Worm (Caenorhabditis elegans) whole organism, L4 larva: ENCODE data around the gene C04E7.5.
A peak's percentile ranks its signal among the peaks of the same experiment; 100 is the strongest.

Experiments
- F37D6.2 ChIP-seq: sonication (generic microtip); optimal IDR thresholded peaks from 2 replicates; lab custom pipeline; 2016; ENCODE audit warnings: mild to moderate bottlenecking, missing genetic modification characterization, missing compliant biosample characterization
- F49E8.2 ChIP-seq: sonication (generic microtip); optimal IDR thresholded peaks from 2 replicates; lab custom pipeline; 2016; ENCODE audit warnings: missing compliant biosample characterization, mild to moderate bottlenecking, missing genetic modification characterization, borderline replicate concordance
- arid-1 ChIP-seq: fragments of 200-800 bp; sonication (Bioruptor generic); conservative IDR thresholded peaks from 2 replicates; pipeline ENCODE4 v1.3.6; 2022; ENCODE audit warnings: missing genetic modification reagents, missing genetic modification characterization, missing compliant biosample characterization
- ceh-32 ChIP-seq: sonication (generic microtip); optimal IDR thresholded peaks from 2 replicates; lab custom pipeline; 2016; ENCODE audit warnings: mild to moderate bottlenecking, missing genetic modification characterization, missing compliant biosample characterization; ENCODE audit not compliant: poor library complexity
- ceh-62 ChIP-seq: sonication (generic microtip); optimal IDR thresholded peaks from 2 replicates; lab custom pipeline; 2017; ENCODE audit warnings: missing biosample characterization, missing genetic modification characterization
- ces-1 ChIP-seq: fragments of 150-350 bp; sonication (generic microtip); optimal IDR thresholded peaks from 4 replicates; lab custom pipeline; 2014; ENCODE audit warnings: missing biosample characterization, missing genetic modification reagents, missing genetic modification characterization
- daf-12 ChIP-seq: fragments of 150-350 bp; optimal IDR thresholded peaks from 2 replicates; lab custom pipeline; 2014; ENCODE audit warnings: missing biosample characterization, missing genetic modification reagents, missing genetic modification characterization
- daf-19 ChIP-seq: fragments of 200-800 bp; sonication (Bioruptor generic); conservative IDR thresholded peaks from 2 replicates; pipeline ENCODE4 v1.3.6; 2022; ENCODE audit warnings: missing genetic modification characterization, missing compliant biosample characterization
- daf-8 ChIP-seq: fragments of 200-800 bp; sonication (Bioruptor generic); IDR thresholded peaks from 2 replicates; pipeline ENCODE4 v1.3.6; 2022; ENCODE audit warnings: missing genetic modification characterization, missing compliant biosample characterization
- dmd-9 ChIP-seq: fragments of 200-800 bp; sonication (Bioruptor generic); IDR thresholded peaks from 2 replicates; pipeline ENCODE4 v1.3.6; 2022; ENCODE audit warnings: missing genetic modification reagents, missing genetic modification characterization, missing compliant biosample characterization
- dpl-1 ChIP-seq: fragments of 150-350 bp; optimal IDR thresholded peaks from 2 replicates; lab custom pipeline; 2014; ENCODE audit warnings: missing biosample characterization, missing genetic modification reagents, missing genetic modification characterization
- duxl-1 ChIP-seq: sonication (generic microtip); optimal IDR thresholded peaks from 2 replicates; lab custom pipeline; 2016; ENCODE audit warnings: mild to moderate bottlenecking, missing genetic modification characterization, moderate library complexity, missing compliant biosample characterization; ENCODE audit not compliant: poor library complexity
- egl-27 ChIP-seq: sonication (generic microtip); optimal IDR thresholded peaks from 3 replicates; lab custom pipeline; 2017; ENCODE audit warnings: missing biosample characterization, missing genetic modification reagents, missing genetic modification characterization
- gei-8 ChIP-seq: fragments of 200-800 bp; sonication (Bioruptor generic); optimal IDR thresholded peaks from 2 replicates; lab custom pipeline; 2018; ENCODE audit warnings: mild to moderate bottlenecking, missing genetic modification characterization, missing compliant biosample characterization
- jun-1 ChIP-seq: fragments of 150-350 bp; optimal IDR thresholded peaks from 2 replicates; lab custom pipeline; 2014; ENCODE audit warnings: missing biosample characterization, missing genetic modification reagents, missing genetic modification characterization
- lin-1 ChIP-seq: fragments of 200-800 bp; sonication (Bioruptor generic); IDR thresholded peaks from 2 replicates; pipeline ENCODE4 v1.3.6; 2022; ENCODE audit warnings: missing genetic modification reagents, missing genetic modification characterization, missing compliant biosample characterization
- lin-13 ChIP-seq: fragments of 150-350 bp; optimal IDR thresholded peaks from 2 replicates; lab custom pipeline; 2014; ENCODE audit warnings: missing biosample characterization, missing genetic modification reagents, missing genetic modification characterization
- lin-15B ChIP-seq: fragments of 150-350 bp; sonication (generic microtip); optimal IDR thresholded peaks from 3 replicates; lab custom pipeline; 2014; ENCODE audit warnings: missing biosample characterization, missing genetic modification characterization
- lir-3 ChIP-seq: sonication (generic microtip); optimal IDR thresholded peaks from 2 replicates; lab custom pipeline; 2016; ENCODE audit warnings: mild to moderate bottlenecking, missing genetic modification characterization, missing compliant biosample characterization
- madf-5 ChIP-seq, 2 experiments: fragments of 200-800 bp; sonication (Bioruptor generic); IDR thresholded peaks; 2 replicates each; pipeline ENCODE4 v1.3.6; 2022; ENCODE audit warnings: missing compliant biosample characterization in 2 of 2, missing genetic modification characterization in 2 of 2
- mdt-29 ChIP-seq: fragments of 200-800 bp; sonication (Bioruptor generic); IDR thresholded peaks from 2 replicates; pipeline ENCODE4 v1.3.6; 2022; ENCODE audit warnings: missing genetic modification reagents, missing genetic modification characterization, missing compliant biosample characterization
- mep-1 ChIP-seq: fragments of 150-350 bp; sonication (generic microtip); optimal IDR thresholded peaks from 3 replicates; lab custom pipeline; 2014; ENCODE audit warnings: missing biosample characterization, missing genetic modification characterization
- mes-2 ChIP-seq: sonication (generic microtip); optimal IDR thresholded peaks from 2 replicates; lab custom pipeline; 2016; ENCODE audit warnings: missing genotype, mild to moderate bottlenecking, missing genetic modification characterization, missing compliant biosample characterization; ENCODE audit not compliant: poor library complexity, severe bottlenecking
- mxl-2 ChIP-seq: fragments of 200-800 bp; sonication (Bioruptor generic); conservative IDR thresholded peaks from 2 replicates; pipeline ENCODE4 v1.3.6; 2022; ENCODE audit warnings: missing genetic modification reagents, missing genetic modification characterization, missing compliant biosample characterization
- mxl-3 ChIP-seq: fragments of 200-800 bp; sonication (Bioruptor generic); optimal IDR thresholded peaks from 2 replicates; lab custom pipeline; 2018; ENCODE audit warnings: mild to moderate bottlenecking, missing genetic modification characterization, missing compliant biosample characterization
- nhr-10 ChIP-seq: fragments of 150-350 bp; optimal IDR thresholded peaks from 2 replicates; lab custom pipeline; 2014; ENCODE audit warnings: missing biosample characterization, missing genetic modification characterization
- nhr-102 ChIP-seq: sonication (generic microtip); optimal IDR thresholded peaks from 2 replicates; lab custom pipeline; 2016; ENCODE audit warnings: mild to moderate bottlenecking, missing genetic modification characterization, moderate library complexity, missing compliant biosample characterization
- nhr-28 ChIP-seq: fragments of 150-350 bp; optimal IDR thresholded peaks from 2 replicates; lab custom pipeline; 2014; ENCODE audit warnings: missing biosample characterization, missing genetic modification characterization
- nhr-42 ChIP-seq: fragments of 200-800 bp; sonication (Bioruptor generic); IDR thresholded peaks from 2 replicates; pipeline ENCODE4 v1.3.6; 2022; ENCODE audit warnings: missing genetic modification characterization, missing compliant biosample characterization
- pha-4 ChIP-seq, 2 experiments: fragments of 150-350 bp in 1 of 2; fragments of 200-800 bp in 1 of 2; sonication (Bioruptor generic) in 1 of 2; IDR thresholded peaks in 1 of 2; optimal IDR thresholded peaks in 1 of 2; 2 replicates each; pipeline versions ENCODE4 v1.3.6 to Lab custom; 2014 to 2022; ENCODE audit warnings: missing genetic modification characterization in 2 of 2, missing genetic modification reagents in 2 of 2, missing biosample characterization in 1 of 2, missing compliant biosample characterization in 1 of 2
- pqm-1 ChIP-seq: sonication (generic microtip); optimal IDR thresholded peaks from 2 replicates; lab custom pipeline; 2017; ENCODE audit warnings: missing biosample characterization, missing genetic modification characterization
- unc-39 ChIP-seq: sonication (generic microtip); optimal IDR thresholded peaks from 2 replicates; lab custom pipeline; 2017; ENCODE audit warnings: missing biosample characterization, missing genetic modification characterization
- zag-1 ChIP-seq: fragments of 150-350 bp; optimal IDR thresholded peaks from 2 replicates; lab custom pipeline; 2014; ENCODE audit warnings: missing biosample characterization, missing genetic modification characterization
- zip-11 ChIP-seq: fragments of 200-800 bp; sonication (Bioruptor generic); IDR thresholded peaks from 2 replicates; pipeline ENCODE4 v1.3.6; 2022; ENCODE audit warnings: missing genetic modification characterization, missing compliant biosample characterization
- zip-2 ChIP-seq: fragments of 150-350 bp; optimal IDR thresholded peaks from 2 replicates; lab custom pipeline; 2014; ENCODE audit warnings: missing biosample characterization, missing genetic modification characterization
- ztf-11 ChIP-seq: fragments of 150-350 bp; optimal IDR thresholded peaks from 2 replicates; lab custom pipeline; 2014; ENCODE audit warnings: missing biosample characterization, missing genetic modification characterization
- ztf-7 ChIP-seq: fragments of 150-350 bp; optimal IDR thresholded peaks from 2 replicates; lab custom pipeline; 2014; ENCODE audit warnings: missing biosample characterization, missing genetic modification characterization

The C04E7.5 gene

ce11 chrX:353134-353669, 7.4 kb upstream of the C04E7.5 start, which contains the start of gene sor-3 (continued):
- TF ChIP-seq pha-4 (GFP tag; IDR thresholded peaks at IDR 0.05; lab: Robert Waterston, UW) (peak; percentile 95), pha-4 (tag; optimal IDR thresholded peaks at IDR 0.05; lab: Kevin White, UChicago) (no peak), mes-2 (tag; lab: Kevin White, UChicago) (peak; percentile 77), lir-3 (tag; lab: Kevin White, UChicago) (peak; percentile 86), F37D6.2 (tag; lab: Kevin White, UChicago) (peak; percentile 73), nhr-102 (tag; lab: Kevin White, UChicago) (no peak), lin-13 (GFP tag; lab: Kevin White, UChicago) (peak; percentile 76), ztf-7 (tag; lab: Kevin White, UChicago) (peak; percentile 71), mxl-2 (GFP tag; lab: Robert Waterston, UW) (peak; percentile 76), nhr-28 (tag; lab: Kevin White, UChicago) (peak; percentile 85), nhr-42 (GFP tag; lab: Robert Waterston, UW) (peak; percentile 90), mep-1 (peak; percentile 95), madf-5 (GFP tag; IDR thresholded peaks at IDR 0.05; lab: Robert Waterston, UW) (peak; percentile 91 to 97; a peak in 3 of 4 replicates), zip-11 (GFP tag; lab: Robert Waterston, UW) (peak; percentile 74; the same call in 1 of the 2 replicates), jun-1 (peak; percentile 42), pqm-1 (tag; lab: Kevin White, UChicago) (no peak), arid-1 (GFP tag; lab: Robert Waterston, UW) (peak; percentile 91), F49E8.2 (tag; lab: Kevin White, UChicago) (peak; percentile 29), zip-2 (tag; lab: Kevin White, UChicago) (peak; percentile 28), daf-12 (tag; lab: Kevin White, UChicago) (no peak), ceh-32 (tag; lab: Kevin White, UChicago) (peak; percentile 62), lin-15B (tag; lab: Kevin White, UChicago) (no peak), gei-8 (GFP tag; lab: Kevin White, UChicago) (peak; percentile 24), unc-39 (tag; lab: Kevin White, UChicago) (no peak), dmd-9 (GFP tag; lab: Robert Waterston, UW) (peak; percentile 79; the same call in 1 of the 2 replicates), daf-19 (GFP tag; lab: Robert Waterston, UW) (no peak), mdt-29 (GFP tag; lab: Robert Waterston, UW) (0 out of 2 replicates have a peak, but pooled peaks have one; percentile 9)

- TF ChIP-seq ztf-11 (tag; lab: Kevin White, UChicago) (no peak), duxl-1 (tag; lab: Kevin White, UChicago) (no peak), lin-1 (GFP tag; lab: Robert Waterston, UW) (no peak), mxl-3 (GFP tag; lab: Kevin White, UChicago) (no peak), ces-1 (no peak), egl-27 (tag; lab: Kevin White, UChicago) (no peak), zag-1 (tag; lab: Kevin White, UChicago) (no peak), ceh-32 (tag; lab: Kevin White, UChicago) (no peak), jun-1 (no peak), ztf-7 (tag; lab: Kevin White, UChicago) (no peak), nhr-10 (no peak), daf-8 (GFP tag; lab: Robert Waterston, UW) (no peak), nhr-102 (tag; lab: Kevin White, UChicago) (no peak), ceh-62 (tag; lab: Kevin White, UChicago) (no peak), dpl-1 (no peak)
Observed at ce11 chrX:357792-358191, 2.8 kb upstream of the C04E7.5 start, which contains the start of gene C04E7.1. TSS of gene C04E7.1 (plus strand) at chrX:358092.
